Fruit fly (Drosophila melanogaster): ENCODE results near the gene Or83a.

Or83a gene

DNA sequence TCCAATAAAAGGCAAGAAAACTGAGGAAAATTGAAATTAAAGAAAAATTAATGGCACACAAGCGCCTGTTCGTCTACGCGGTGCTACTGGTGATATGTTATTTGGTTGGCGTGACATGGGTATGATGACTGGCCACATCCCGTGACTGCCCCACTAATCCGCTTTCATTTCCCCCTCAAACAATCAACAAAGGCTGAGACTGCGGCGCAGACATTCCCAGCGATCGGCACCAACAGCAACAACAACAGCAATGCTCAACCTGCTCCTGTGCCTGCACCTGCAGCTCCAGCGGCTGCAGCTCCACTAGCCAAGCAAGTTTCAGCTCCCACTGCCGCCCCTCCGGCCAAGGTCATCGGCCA is 43.9 kb downstream of the Or83a start:
- TF ChIP-seq CTCF (optimal IDR thresholded peaks at IDR 0.05) (no peak), CG8478 (optimal IDR thresholded peaks at IDR 0.05) (no peak)

DNA sequence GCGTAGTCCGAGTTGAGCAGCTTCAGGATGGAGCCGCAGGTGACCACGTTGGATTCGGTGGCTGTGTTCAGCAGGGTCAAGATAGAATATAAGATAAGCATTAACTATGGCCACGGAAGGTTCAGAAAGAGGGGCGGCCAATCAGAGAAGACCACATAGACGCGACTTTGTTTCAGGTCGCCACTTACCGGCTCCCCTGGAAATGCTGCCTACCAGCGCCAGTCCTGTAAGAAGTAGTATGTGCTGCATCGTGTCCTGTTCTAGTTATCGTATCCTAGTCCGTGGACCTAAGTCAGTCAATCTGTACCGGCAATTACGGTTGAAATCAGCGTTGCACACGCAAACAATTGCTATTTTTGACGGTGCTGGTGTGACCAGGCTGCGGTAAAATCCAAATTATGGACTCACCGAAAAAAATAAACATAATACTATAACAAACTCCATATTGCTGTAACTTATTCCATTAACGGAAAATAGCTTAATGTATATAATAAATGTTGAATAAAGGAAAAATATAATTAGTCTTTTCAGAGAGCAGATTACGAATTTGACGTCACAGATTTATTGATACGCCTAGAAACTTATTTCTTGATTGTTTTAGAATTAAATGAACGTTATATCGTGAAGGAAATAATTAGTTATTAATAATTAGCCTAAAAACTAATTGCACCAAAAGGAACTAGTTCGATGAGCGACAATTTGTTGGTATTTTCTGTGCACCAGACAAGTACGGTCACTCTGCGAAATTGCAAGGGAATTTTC is 44.4 kb downstream of the Or83a start, which contains the start of the genes CG11999 and CG1161:
Gene CG11999, minus strand, starts transcription at position 375 of the 762 bp plus-strand sequence.
Gene CG1161, plus strand, starts transcription at position 720 of the 762 bp plus-strand sequence.
- no peak for TF ChIP-seq CG8478 (optimal IDR thresholded peaks at IDR 0.05)
- TF ChIP-seq CTCF (optimal IDR thresholded peaks at IDR 0.05): no peak

DNA sequence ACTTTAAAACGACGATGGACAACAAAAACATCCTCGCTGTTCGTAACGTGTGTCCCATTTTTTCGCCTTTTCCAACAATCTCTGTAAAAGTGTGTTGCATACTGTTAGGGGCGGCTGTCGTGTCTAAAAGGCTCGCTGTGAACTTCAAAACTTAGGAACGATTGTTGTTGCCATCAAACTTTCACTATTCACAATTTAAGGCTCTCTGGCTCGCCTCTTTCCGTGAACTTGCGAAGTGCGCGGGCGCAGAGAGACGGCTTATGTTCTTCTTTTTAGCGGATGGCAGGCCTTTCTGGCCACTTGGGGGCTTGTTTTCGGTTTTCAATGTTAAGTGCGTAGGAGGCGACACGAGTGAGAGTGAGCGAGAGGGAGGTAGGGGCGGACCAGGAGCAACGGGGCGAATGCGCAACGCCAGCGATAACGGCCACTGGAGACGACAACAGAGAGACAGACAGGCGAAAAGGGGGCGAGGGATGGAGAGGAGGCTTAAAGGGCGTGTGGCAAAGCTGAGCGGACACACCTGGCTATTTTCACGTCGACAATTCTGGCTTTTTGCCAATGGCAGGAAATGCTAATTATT is 48.5 kb downstream of the Or83a start, which contains the start of gene mtd:
Gene mtd, minus strand, starts transcription at position 51 of the 580 bp plus-strand sequence.
- TF ChIP-seq CG8478 (optimal IDR thresholded peaks at IDR 0.05) (no peak), CTCF (optimal IDR thresholded peaks at IDR 0.05) (no peak)

Data from S2 (cell line).